Worm (Caenorhabditis elegans) whole organism, mixed stage, embryonic: Measurements from ENCODE around the gene skpo-3.

Source experiments
- elt-1 ChIP-seq: sonication (generic microtip); optimal IDR thresholded peaks from 2 replicates; lab custom pipeline; 2017; ENCODE audit warnings: missing genetic modification characterization, mild to moderate bottlenecking, missing compliant biosample characterization, antibody characterized with exemption, moderate library complexity, borderline replicate concordance; ENCODE audit not compliant: insufficient read depth
- hlh-1 ChIP-seq: fragments of 150-350 bp; optimal IDR thresholded peaks from 2 replicates; lab custom pipeline; 2014; ENCODE audit warnings: missing biosample characterization, missing genetic modification reagents, missing genetic modification characterization
- nhr-237 ChIP-seq: fragments of 150-350 bp; optimal IDR thresholded peaks from 2 replicates; lab custom pipeline; 2014; ENCODE audit warnings: missing biosample characterization, missing genetic modification characterization

DNA sequence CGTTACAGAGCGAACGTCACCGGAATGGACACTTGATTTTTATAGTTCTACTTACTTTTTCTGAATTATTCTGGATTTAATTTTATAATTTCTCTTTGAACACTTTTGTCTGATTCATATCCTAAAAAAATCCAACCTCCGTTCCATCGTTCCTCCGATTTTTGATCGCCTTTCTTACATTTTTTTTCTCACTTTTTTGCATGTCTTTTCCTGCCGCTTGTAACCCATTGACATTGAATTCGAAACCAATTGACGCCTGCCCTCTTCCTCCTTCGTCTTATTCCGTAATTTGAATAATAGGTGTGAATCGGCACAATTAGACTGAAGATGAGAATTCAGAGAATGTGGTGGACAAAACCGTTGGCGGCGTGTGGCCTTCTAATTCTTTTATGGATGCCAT, at the start of gene skpo-3:
- TF ChIP-seq hlh-1 (no peak), nhr-237 (tag; lab: Kevin White, UChicago) (no peak), elt-1 (tag; lab: Kevin White, UChicago) (no peak)
